Worm (Caenorhabditis elegans) whole organism, L4/young adult: ENCODE measurements around the gene C55C3.73.

Source experiments
- W03F9.2 ChIP-seq: fragments of 150-350 bp; optimal IDR thresholded peaks from 2 replicates; lab custom pipeline; 2014; ENCODE audit warnings: missing biosample characterization, missing genetic modification characterization
- dao-5 ChIP-seq: sonication (generic microtip); optimal IDR thresholded peaks from 2 replicates; lab custom pipeline; 2016; ENCODE audit warnings: missing genotype, missing genetic modification characterization, moderate library complexity, missing compliant biosample characterization
- him-1 ChIP-seq: sonication (generic microtip); optimal IDR thresholded peaks from 2 replicates; lab custom pipeline; 2016; ENCODE audit warnings: missing genotype, missing genetic modification reagents, missing genetic modification characterization, missing compliant biosample characterization

Gene C55C3.73

ce11 chrIV:5703443-5703842 lies at the start of gene C55C3.73, which contains the start of gene perm-5:
TSS of gene C55C3.73 (minus strand) at chrIV:5703451.
TSS of gene perm-5 (minus strand) at chrIV:5703468.
- TF ChIP-seq W03F9.2 (no peak), dao-5 (tag; lab: Kevin White, UChicago) (no peak)

- no peak for TF ChIP-seq him-1 (tag; lab: Kevin White, UChicago)
These were observed 49.5 kb upstream of the C55C3.73 start for ce11 chrIV:5752704-5753103.

ce11 chrIV:5751997-5752396 lies 48.7 kb upstream of the C55C3.73 start:
- TF ChIP-seq him-1 (tag; lab: Kevin White, UChicago) (no peak), W03F9.2 (no peak)

ce11 chrIV:5749874-5750273 lies 46.6 kb upstream of the C55C3.73 start:
- TF ChIP-seq W03F9.2 (no peak), dao-5 (tag; lab: Kevin White, UChicago) (no peak), him-1 (tag; lab: Kevin White, UChicago) (no peak)

- TF ChIP-seq him-1 (tag; lab: Kevin White, UChicago) (no peak), W03F9.2 (no peak), dao-5 (tag; lab: Kevin White, UChicago) (no peak)
These were observed 40.9 kb upstream of the C55C3.73 start, which contains the start of gene C45E5.1 for ce11 chrIV:5744114-5744513. TSS of gene C45E5.1 (plus strand) at chrIV:5744403.

ce11 chrIV:5741045-5741444 lies 37.8 kb upstream of the C55C3.73 start, which contains the start of gene chil-11:
TSS of gene chil-11 (plus strand) at chrIV:5741345.
- TF ChIP-seq him-1 (tag; lab: Kevin White, UChicago): no peak
- no peak for TF ChIP-seq W03F9.2
- TF ChIP-seq dao-5 (tag; lab: Kevin White, UChicago): no peak

ce11 chrIV:5734720-5735119 lies 31.5 kb upstream of the C55C3.73 start, which contains the start of gene cpg-18:
TSS of gene cpg-18 (plus strand) at chrIV:5735020.
- no peak for TF ChIP-seq dao-5 (tag; lab: Kevin White, UChicago)
- no peak for TF ChIP-seq W03F9.2
- TF ChIP-seq him-1 (tag; lab: Kevin White, UChicago): no peak

- TF ChIP-seq him-1 (tag; lab: Kevin White, UChicago) (no peak), W03F9.2 (no peak), dao-5 (tag; lab: Kevin White, UChicago) (no peak)
These were observed 28.3 kb upstream of the C55C3.73 start, which contains the start of gene H35B03.2 for ce11 chrIV:5731597-5731996. TSS of gene H35B03.2 (minus strand) at chrIV:5731674.

ce11 chrIV:5725300-5725699 lies 22.0 kb upstream of the C55C3.73 start, which contains the start of gene H35B03.1:
TSS of gene H35B03.1 (plus strand) at chrIV:5725600.
- TF ChIP-seq W03F9.2 (no peak), him-1 (tag; lab: Kevin White, UChicago) (no peak), dao-5 (tag; lab: Kevin White, UChicago) (no peak)

ce11 chrIV:5723659-5724058 lies 20.4 kb upstream of the C55C3.73 start:
- no peak for TF ChIP-seq W03F9.2
- no peak for TF ChIP-seq dao-5 (tag; lab: Kevin White, UChicago)
- no peak for TF ChIP-seq him-1 (tag; lab: Kevin White, UChicago)

ce11 chrIV:5715341-5716112 lies 12.3 kb upstream of the C55C3.73 start:
- TF ChIP-seq him-1 (tag; lab: Kevin White, UChicago) (no peak), dao-5 (tag; lab: Kevin White, UChicago) (no peak), W03F9.2 (no peak)

- TF ChIP-seq him-1 (tag; lab: Kevin White, UChicago) (no peak), W03F9.2 (no peak), dao-5 (tag; lab: Kevin White, UChicago) (no peak)
These were observed 5.5 kb upstream of the C55C3.73 start, which contains the start of gene C55C3.1 for ce11 chrIV:5708796-5709195. TSS of gene C55C3.1 (plus strand) at chrIV:5709096.

- no peak for TF ChIP-seq W03F9.2
- no peak for TF ChIP-seq him-1 (tag; lab: Kevin White, UChicago)
- TF ChIP-seq dao-5 (tag; lab: Kevin White, UChicago): no peak
These were observed 3.4 kb upstream of the C55C3.73 start for ce11 chrIV:5706603-5707002.

- TF ChIP-seq him-1 (tag; lab: Kevin White, UChicago) (no peak), dao-5 (tag; lab: Kevin White, UChicago) (no peak), W03F9.2 (no peak)
These were observed 666 bp upstream of the C55C3.73 start for ce11 chrIV:5703917-5704316.

ce11 chrIV:5701646-5702045 lies 1.6 kb downstream of the C55C3.73 start:
- TF ChIP-seq him-1 (tag; lab: Kevin White, UChicago): no peak
- TF ChIP-seq W03F9.2: no peak
- TF ChIP-seq dao-5 (tag; lab: Kevin White, UChicago): no peak
